Fruit fly (Drosophila melanogaster) whole organism, adult: Measurements from ENCODE around the gene cbt.

Experiments used
- CG11617 ChIP-seq: fragments of 200-800 bp; sonication (Bioruptor generic); optimal IDR thresholded peaks from 2 replicates; lab custom pipeline; 2017; ENCODE audit warnings: mild to moderate bottlenecking, missing biosample characterization, missing genetic modification reagents, missing genetic modification characterization
- CG14711 ChIP-seq: fragments of 200-800 bp; sonication (Bioruptor generic); optimal IDR thresholded peaks from 2 replicates; lab custom pipeline; 2018; ENCODE audit warnings: missing biosample characterization, mild to moderate bottlenecking, missing genetic modification characterization, moderate library complexity
- Hr96 ChIP-seq: fragments of 200-800 bp; sonication (Bioruptor generic); optimal IDR thresholded peaks from 2 replicates; lab custom pipeline; 2016; ENCODE audit warnings: missing biosample characterization, missing genetic modification characterization
- ovo ChIP-seq: fragments of 200-800 bp; sonication (Bioruptor generic); optimal IDR thresholded peaks from 2 replicates; lab custom pipeline; 2016; ENCODE audit warnings: missing biosample characterization, missing genetic modification characterization
- toe ChIP-seq: fragments of 200-800 bp; sonication (Bioruptor generic); optimal IDR thresholded peaks from 2 replicates; lab custom pipeline; 2016; ENCODE audit warnings: missing biosample characterization, missing genetic modification characterization

- no peak for TF ChIP-seq toe (GFP tag; lab: Kevin White, UChicago)
- TF ChIP-seq CG11617: no peak
- TF ChIP-seq ovo: no peak
- no peak for TF ChIP-seq Hr96 (GFP tag; lab: Kevin White, UChicago)
- TF ChIP-seq CG14711 (tag; lab: Kevin White, UChicago): no peak
Measured at dm6 chr2L:518979-519891, 39.7 kb upstream of the cbt start.
